Fruit fly (Drosophila melanogaster): Measurements from ENCODE around the gene CG1092.

Gene CG1092

dm6 chr3R:4243096-4243940, 23.3 kb upstream of the CG1092 start, which contains the start of gene CG34305:
Gene CG34305 (minus strand): TSS chr3R:4243146.
- no peak for TF ChIP-seq psq (optimal IDR thresholded peaks at IDR 0.05)

- TF ChIP-seq Dll (optimal IDR thresholded peaks at IDR 0.05): no peak
- TF ChIP-seq psq (optimal IDR thresholded peaks at IDR 0.05): no peak
- no peak for TF ChIP-seq CG8478 (optimal IDR thresholded peaks at IDR 0.05)
- TF ChIP-seq pan (optimal IDR thresholded peaks at IDR 0.05): no peak
- no peak for TF ChIP-seq usp (GFP tag; optimal IDR thresholded peaks at IDR 0.05)
- TF ChIP-seq EcR (GFP tag; optimal IDR thresholded peaks at IDR 0.05): no peak
Observed at dm6 chr3R:4246578-4247070, 19.9 kb upstream of the CG1092 start, which contains the start of gene TwdlF. Gene TwdlF (plus strand): TSS chr3R:4247020.

dm6 chr3R:4249947-4250346, 16.6 kb upstream of the CG1092 start:
- TF ChIP-seq Dll (optimal IDR thresholded peaks at IDR 0.05): no peak
- no peak for TF ChIP-seq pan (optimal IDR thresholded peaks at IDR 0.05)
- no peak for TF ChIP-seq usp (GFP tag; optimal IDR thresholded peaks at IDR 0.05)
- no peak for TF ChIP-seq EcR (GFP tag; optimal IDR thresholded peaks at IDR 0.05)
- TF ChIP-seq psq (optimal IDR thresholded peaks at IDR 0.05): no peak
- no peak for TF ChIP-seq CG8478 (optimal IDR thresholded peaks at IDR 0.05)

- TF ChIP-seq usp (GFP tag; optimal IDR thresholded peaks at IDR 0.05) (no peak), EcR (GFP tag; optimal IDR thresholded peaks at IDR 0.05) (no peak), psq (optimal IDR thresholded peaks at IDR 0.05) (no peak), Dll (optimal IDR thresholded peaks at IDR 0.05) (no peak), pan (optimal IDR thresholded peaks at IDR 0.05) (no peak), CG8478 (optimal IDR thresholded peaks at IDR 0.05) (no peak)
Observed at dm6 chr3R:4251241-4251640, 15.3 kb upstream of the CG1092 start, which contains the start of gene TwdlG. Gene TwdlG (minus strand): TSS chr3R:4251341.

dm6 chr3R:4252943-4253342, 13.6 kb upstream of the CG1092 start, which contains the start of gene CG14644:
Gene CG14644 (minus strand): TSS chr3R:4253043.
- TF ChIP-seq usp (GFP tag; optimal IDR thresholded peaks at IDR 0.05) (no peak), psq (optimal IDR thresholded peaks at IDR 0.05) (no peak), EcR (GFP tag; optimal IDR thresholded peaks at IDR 0.05) (no peak), Dll (optimal IDR thresholded peaks at IDR 0.05) (no peak), pan (optimal IDR thresholded peaks at IDR 0.05) (no peak), CG8478 (optimal IDR thresholded peaks at IDR 0.05) (no peak)

- TF ChIP-seq EcR (GFP tag; optimal IDR thresholded peaks at IDR 0.05) (no peak), CG8478 (optimal IDR thresholded peaks at IDR 0.05) (no peak), psq (optimal IDR thresholded peaks at IDR 0.05) (no peak), usp (GFP tag; optimal IDR thresholded peaks at IDR 0.05) (no peak), Dll (optimal IDR thresholded peaks at IDR 0.05) (no peak), pan (optimal IDR thresholded peaks at IDR 0.05) (no peak)
Observed at dm6 chr3R:4254408-4254807, 12.2 kb upstream of the CG1092 start, which contains the start of gene TwdlV. Gene TwdlV (plus strand): TSS chr3R:4254708.

dm6 chr3R:4256672-4257071, 9.9 kb upstream of the CG1092 start, which contains the start of gene Or82a:
Gene Or82a (plus strand): TSS chr3R:4256972.
- TF ChIP-seq Dll (optimal IDR thresholded peaks at IDR 0.05): no peak
- no peak for TF ChIP-seq CG8478 (optimal IDR thresholded peaks at IDR 0.05)
- TF ChIP-seq pan (optimal IDR thresholded peaks at IDR 0.05): no peak
- TF ChIP-seq psq (optimal IDR thresholded peaks at IDR 0.05): no peak
- TF ChIP-seq EcR (GFP tag; optimal IDR thresholded peaks at IDR 0.05): no peak
- TF ChIP-seq usp (GFP tag; optimal IDR thresholded peaks at IDR 0.05): no peak

- TF ChIP-seq psq (optimal IDR thresholded peaks at IDR 0.05) (no peak), CG8478 (optimal IDR thresholded peaks at IDR 0.05) (no peak), Dll (optimal IDR thresholded peaks at IDR 0.05) (no peak), pan (optimal IDR thresholded peaks at IDR 0.05) (no peak), usp (GFP tag; optimal IDR thresholded peaks at IDR 0.05) (no peak), EcR (GFP tag; optimal IDR thresholded peaks at IDR 0.05) (no peak)
Observed at dm6 chr3R:4268339-4268738, 1.8 kb downstream of the CG1092 start.

dm6 chr3R:4277828-4278227, 11.3 kb downstream of the CG1092 start, which contains the start of gene flip:
Gene flip (minus strand): TSS chr3R:4277928.
- no peak for TF ChIP-seq usp (GFP tag; optimal IDR thresholded peaks at IDR 0.05)
- TF ChIP-seq psq (optimal IDR thresholded peaks at IDR 0.05): no peak
- no peak for TF ChIP-seq EcR (GFP tag; optimal IDR thresholded peaks at IDR 0.05)
- no peak for TF ChIP-seq Dll (optimal IDR thresholded peaks at IDR 0.05)
- no peak for TF ChIP-seq pan (optimal IDR thresholded peaks at IDR 0.05)
- no peak for TF ChIP-seq CG8478 (optimal IDR thresholded peaks at IDR 0.05)

dm6 chr3R:4280062-4280461, 13.5 kb downstream of the CG1092 start, which contains the start of gene cpx:
Gene cpx (plus strand): TSS chr3R:4280221.
- TF ChIP-seq CG8478 (optimal IDR thresholded peaks at IDR 0.05): no peak
- no peak for TF ChIP-seq usp (GFP tag; optimal IDR thresholded peaks at IDR 0.05)
- no peak for TF ChIP-seq psq (optimal IDR thresholded peaks at IDR 0.05)
- TF ChIP-seq pan (optimal IDR thresholded peaks at IDR 0.05): no peak
- no peak for TF ChIP-seq Dll (optimal IDR thresholded peaks at IDR 0.05)
- no peak for TF ChIP-seq EcR (GFP tag; optimal IDR thresholded peaks at IDR 0.05)

dm6 chr3R:4281119-4281861, 14.7 kb downstream of the CG1092 start:
- TF ChIP-seq usp (GFP tag; optimal IDR thresholded peaks at IDR 0.05): no peak
- TF ChIP-seq Dll (optimal IDR thresholded peaks at IDR 0.05): no peak
- TF ChIP-seq pan (optimal IDR thresholded peaks at IDR 0.05): no peak
- TF ChIP-seq CG8478 (optimal IDR thresholded peaks at IDR 0.05): no peak
- no peak for TF ChIP-seq EcR (GFP tag; optimal IDR thresholded peaks at IDR 0.05)
- TF ChIP-seq psq (optimal IDR thresholded peaks at IDR 0.05): no peak

All from whole organism.